Worm (Caenorhabditis elegans): ENCODE data around the gene col-158.

ce11 chrV:11853723-11854122, 24.3 kb downstream of the col-158 start:
- TF ChIP-seq unc-62 (GFP tag; optimal IDR thresholded peaks at IDR 0.05) (no peak), crh-2 (tag; optimal IDR thresholded peaks at IDR 0.05) (no peak), egl-27 (tag; optimal IDR thresholded peaks at IDR 0.05) (no peak)

Data from whole organism, L2 larva.